Fruit fly (Drosophila melanogaster): ENCODE data around the gene CG32280.

The CG32280 gene

DNA sequence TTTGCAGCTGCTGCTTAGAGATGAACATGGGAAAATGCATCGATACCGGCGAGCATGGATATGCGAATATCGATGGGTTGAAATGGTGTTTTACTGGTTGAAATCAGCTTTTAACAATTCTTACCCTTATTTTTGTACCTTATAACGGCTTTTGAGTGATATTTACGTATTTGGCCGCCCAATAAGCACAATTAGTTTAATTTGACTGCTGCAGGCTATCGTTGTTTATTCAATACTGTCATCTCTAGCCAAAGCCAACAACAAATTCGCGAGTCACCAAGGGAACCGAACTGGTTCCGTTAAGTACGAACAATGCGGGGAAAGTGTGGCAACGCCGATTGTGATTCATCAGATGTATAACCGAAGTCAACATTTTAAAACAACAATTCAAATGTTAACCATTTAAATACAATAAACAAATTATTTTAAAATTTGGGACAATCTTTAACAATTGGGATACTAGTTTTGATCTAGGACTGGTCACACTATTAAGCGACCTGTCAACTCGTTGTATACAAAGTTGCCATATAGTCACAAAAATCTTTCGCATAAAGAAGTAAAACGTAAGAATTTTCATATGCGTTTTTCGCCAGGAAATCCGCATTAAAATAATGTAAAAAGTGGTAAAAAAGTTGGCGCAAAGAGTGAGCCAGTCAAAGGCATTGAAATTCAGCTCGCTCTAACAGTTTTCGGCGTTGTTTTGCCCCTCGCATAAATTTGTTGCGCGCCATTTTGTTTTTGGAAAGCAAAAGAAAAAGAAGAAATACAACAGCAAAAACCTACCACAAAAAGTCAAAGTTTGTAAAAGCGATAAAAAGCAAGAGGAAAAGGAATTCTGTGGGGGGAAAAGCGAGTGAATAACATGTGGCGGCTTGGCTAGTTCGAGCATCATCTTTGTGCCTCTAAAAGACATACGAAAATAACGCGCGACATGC is 16.6 kb upstream of the CG32280 start, which contains the start of the genes Usp5 and BtbVII:
Gene Usp5, minus strand, starts transcription at position 234 of the 935 bp plus-strand sequence.
Gene BtbVII, plus strand, starts transcription at position 522 of the 935 bp plus-strand sequence.
- TF ChIP-seq psq (optimal IDR thresholded peaks at IDR 0.05) (no peak), h (optimal IDR thresholded peaks at IDR 0.05) (no peak), ttk (optimal IDR thresholded peaks at IDR 0.05) (no peak), Myc (optimal IDR thresholded peaks at IDR 0.05) (no peak), Sin3A (optimal IDR thresholded peaks at IDR 0.05) (no peak), insv (optimal IDR thresholded peaks at IDR 0.05) (no peak)

- TF ChIP-seq insv (optimal IDR thresholded peaks at IDR 0.05) (no peak), ttk (optimal IDR thresholded peaks at IDR 0.05) (no peak), psq (optimal IDR thresholded peaks at IDR 0.05) (no peak), h (optimal IDR thresholded peaks at IDR 0.05) (no peak), Myc (optimal IDR thresholded peaks at IDR 0.05) (no peak), Sin3A (optimal IDR thresholded peaks at IDR 0.05) (no peak)
Measured at dm6 chr3L:3149060-3149872, 15.7 kb upstream of the CG32280 start.

DNA sequence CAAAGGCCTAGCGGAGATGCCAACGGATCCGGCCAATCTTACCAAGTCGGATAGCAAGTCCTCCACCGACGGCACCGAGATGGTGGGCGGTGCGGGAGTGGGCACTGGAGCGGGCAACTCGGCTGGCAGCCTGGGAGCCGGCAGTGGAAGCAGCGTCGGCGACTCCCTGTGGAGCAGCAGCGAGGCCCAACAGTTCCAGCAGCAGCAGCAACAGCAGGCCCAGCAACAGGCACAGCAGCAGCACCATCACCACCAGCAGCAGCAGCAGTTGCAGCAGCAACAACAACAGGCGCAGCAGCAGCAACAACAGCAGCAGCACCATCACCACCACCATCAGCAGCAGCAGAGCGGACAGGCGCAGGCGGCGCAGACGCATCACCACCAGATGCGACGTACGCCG is 14.6 kb upstream of the CG32280 start:
- no peak for TF ChIP-seq Myc (optimal IDR thresholded peaks at IDR 0.05)
- no peak for TF ChIP-seq Sin3A (optimal IDR thresholded peaks at IDR 0.05)
- no peak for TF ChIP-seq ttk (optimal IDR thresholded peaks at IDR 0.05)
- no peak for TF ChIP-seq h (optimal IDR thresholded peaks at IDR 0.05)
- no peak for TF ChIP-seq insv (optimal IDR thresholded peaks at IDR 0.05)
- no peak for TF ChIP-seq psq (optimal IDR thresholded peaks at IDR 0.05)

dm6 chr3L:3157651-3158050 is 7.3 kb upstream of the CG32280 start:
- TF ChIP-seq h (optimal IDR thresholded peaks at IDR 0.05) (no peak), psq (optimal IDR thresholded peaks at IDR 0.05) (no peak), insv (optimal IDR thresholded peaks at IDR 0.05) (no peak)

DNA sequence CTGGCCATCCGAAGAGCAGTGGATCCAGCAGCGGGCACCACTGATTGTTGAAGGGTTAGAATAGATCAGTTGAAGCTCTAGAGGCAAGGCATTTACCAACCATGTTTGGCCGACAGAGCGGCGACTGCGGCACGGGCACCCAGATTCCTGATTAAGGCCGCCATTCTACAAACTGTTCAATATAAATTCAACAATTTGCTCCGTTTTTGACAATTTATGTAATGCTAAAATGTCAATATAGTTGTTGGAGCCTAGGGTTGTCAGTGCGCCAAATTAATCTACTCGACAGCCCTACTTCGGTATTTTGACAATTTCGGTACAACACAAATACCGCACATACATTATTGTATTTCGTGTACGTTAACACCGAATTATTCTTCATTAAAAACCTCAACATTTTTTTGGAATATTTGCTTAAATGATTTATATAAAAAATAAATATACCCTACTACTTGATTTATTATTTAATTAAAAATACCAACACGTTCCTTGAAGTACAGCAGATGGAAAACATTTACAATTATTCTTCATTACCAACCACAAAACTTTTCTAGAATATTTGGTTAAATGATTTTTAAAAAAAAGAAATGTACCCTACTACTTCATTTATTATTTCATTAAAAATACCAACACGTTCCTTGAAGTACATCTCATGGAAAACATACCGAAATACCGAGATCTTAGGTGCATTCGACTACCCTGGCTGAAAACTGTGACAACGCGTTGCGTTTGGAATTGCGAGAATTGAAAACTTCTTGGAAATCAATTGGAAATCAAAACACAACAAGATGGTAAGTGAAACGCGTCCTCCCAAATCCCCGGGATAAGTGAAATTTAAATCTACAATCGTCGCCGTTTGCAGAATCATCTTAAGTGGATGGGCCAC is 5.4 kb upstream of the CG32280 start, which contains the start of the genes ND-30 and CG15812:
Gene ND-30, minus strand, starts transcription at position 270 of the 886 bp plus-strand sequence.
Gene CG15812, plus strand, starts transcription at position 683 of the 886 bp plus-strand sequence.
- TF ChIP-seq psq (optimal IDR thresholded peaks at IDR 0.05): no peak
- TF ChIP-seq h (optimal IDR thresholded peaks at IDR 0.05): peak; percentile 37
- no peak for TF ChIP-seq ttk (optimal IDR thresholded peaks at IDR 0.05)

- TF ChIP-seq Sin3A (optimal IDR thresholded peaks at IDR 0.05) (no peak), ttk (optimal IDR thresholded peaks at IDR 0.05) (no peak), h (optimal IDR thresholded peaks at IDR 0.05) (no peak), psq (optimal IDR thresholded peaks at IDR 0.05) (no peak), insv (optimal IDR thresholded peaks at IDR 0.05) (no peak), Myc (optimal IDR thresholded peaks at IDR 0.05) (no peak)
Measured at dm6 chr3L:3161968-3162367, 3.0 kb upstream of the CG32280 start, which contains the start of gene rasp. rasp (plus strand) TSS chr3L:3162180.

DNA sequence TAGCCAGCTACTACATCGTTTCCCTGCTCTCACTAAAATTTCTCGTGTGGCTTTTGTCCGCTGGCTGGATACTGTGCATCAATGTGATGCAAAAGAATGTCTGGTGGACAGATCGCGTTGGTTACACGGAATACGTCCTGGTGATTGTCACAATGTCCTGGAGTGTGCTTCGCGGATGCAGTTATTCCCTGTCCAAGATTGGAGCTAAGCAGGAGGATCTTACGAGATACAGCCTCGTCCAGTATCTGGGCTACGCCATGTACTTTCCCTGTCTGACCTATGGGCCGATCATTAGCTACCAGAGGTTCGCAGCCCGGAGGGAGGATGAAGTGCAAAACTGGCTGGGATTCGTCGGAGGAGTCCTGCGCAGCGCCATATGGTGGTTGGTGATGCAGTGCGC is 2.4 kb upstream of the CG32280 start:
- TF ChIP-seq ttk (optimal IDR thresholded peaks at IDR 0.05): peak; percentile 95
- TF ChIP-seq psq (optimal IDR thresholded peaks at IDR 0.05): no peak

DNA sequence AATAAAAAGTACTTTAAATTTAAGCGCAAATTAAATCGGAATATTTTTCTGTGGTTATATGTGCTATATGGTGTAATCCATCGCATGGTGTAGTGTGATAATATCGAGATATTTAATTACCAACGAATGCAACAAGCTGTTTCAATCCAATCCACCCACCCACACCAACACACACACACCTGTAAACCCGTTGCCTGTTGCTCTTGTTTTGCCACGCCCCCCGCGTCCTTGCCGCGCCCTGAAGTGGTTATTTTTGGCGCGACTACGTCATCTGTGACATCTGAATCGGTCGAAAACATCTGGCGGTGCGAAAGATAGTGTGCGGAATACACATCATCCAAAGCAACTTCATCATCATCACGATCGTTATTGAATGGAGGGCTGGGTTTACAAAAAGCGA is 418 bp downstream of the CG32280 start:
- TF ChIP-seq psq (optimal IDR thresholded peaks at IDR 0.05) (no peak), h (optimal IDR thresholded peaks at IDR 0.05) (no peak), Sin3A (optimal IDR thresholded peaks at IDR 0.05) (no peak), ttk (optimal IDR thresholded peaks at IDR 0.05) (no peak), insv (optimal IDR thresholded peaks at IDR 0.05) (no peak), Myc (optimal IDR thresholded peaks at IDR 0.05) (no peak)

- TF ChIP-seq Myc (optimal IDR thresholded peaks at IDR 0.05) (no peak), insv (optimal IDR thresholded peaks at IDR 0.05) (no peak), ttk (optimal IDR thresholded peaks at IDR 0.05) (no peak), Sin3A (optimal IDR thresholded peaks at IDR 0.05) (no peak), psq (optimal IDR thresholded peaks at IDR 0.05) (no peak), h (optimal IDR thresholded peaks at IDR 0.05) (no peak)
Measured at dm6 chr3L:3166200-3166695, 1.3 kb downstream of the CG32280 start, which contains the start of gene Asciz. Asciz (minus strand) TSS chr3L:3166250.

DNA sequence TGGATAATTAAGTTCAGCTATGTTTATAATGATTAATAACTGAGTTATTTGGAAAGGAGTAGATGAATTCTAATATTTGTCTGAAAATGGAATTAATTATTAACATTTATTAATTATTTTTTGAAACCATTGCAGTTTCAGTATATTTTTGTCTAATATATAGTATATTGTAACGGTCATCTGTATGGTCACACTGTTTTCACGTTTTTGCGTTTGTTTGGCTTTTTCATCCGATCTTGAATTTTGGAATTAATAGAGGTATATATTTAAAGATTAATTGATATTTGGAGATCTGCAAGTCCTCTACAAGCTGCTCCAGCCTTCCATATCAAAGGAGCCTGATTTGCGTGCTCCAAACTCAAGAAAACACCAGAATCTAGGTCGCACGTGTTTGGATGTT is 4.1 kb downstream of the CG32280 start, which contains the start of the genes CG32278 and CG32281:
Gene CG32278, plus strand, starts transcription at position 180 of the 400 bp plus-strand sequence.
Gene CG32281, plus strand, starts transcription at position 269 of the 400 bp plus-strand sequence.
- TF ChIP-seq Myc (optimal IDR thresholded peaks at IDR 0.05): no peak
- TF ChIP-seq h (optimal IDR thresholded peaks at IDR 0.05): no peak
- TF ChIP-seq insv (optimal IDR thresholded peaks at IDR 0.05): no peak
- no peak for TF ChIP-seq ttk (optimal IDR thresholded peaks at IDR 0.05)
- TF ChIP-seq Sin3A (optimal IDR thresholded peaks at IDR 0.05): no peak
- TF ChIP-seq psq (optimal IDR thresholded peaks at IDR 0.05): no peak

DNA sequence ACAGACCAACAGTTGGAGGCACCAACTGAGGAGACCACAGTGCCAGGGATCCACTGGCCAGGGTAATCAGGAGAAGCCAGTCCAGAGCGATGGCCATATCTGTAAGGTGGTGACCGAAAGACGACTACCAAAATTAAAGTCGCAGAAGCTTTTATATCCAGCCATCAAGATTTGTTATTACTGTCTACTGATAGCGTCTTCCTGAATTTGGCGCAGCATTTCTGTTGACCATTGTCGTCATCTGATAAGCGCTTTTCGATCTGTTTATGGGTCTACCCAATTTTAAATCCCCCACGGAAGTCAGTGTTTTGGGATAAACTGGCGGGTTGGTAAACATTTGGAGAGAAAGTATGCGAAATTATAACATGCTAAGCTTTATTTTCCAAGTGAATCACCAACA is 7.5 kb downstream of the CG32280 start, which contains the start of gene CG14963:
Gene CG14963, minus strand, starts transcription at position 101 of the 400 bp plus-strand sequence.
- no peak for TF ChIP-seq Sin3A (optimal IDR thresholded peaks at IDR 0.05)
- TF ChIP-seq insv (optimal IDR thresholded peaks at IDR 0.05): no peak
- no peak for TF ChIP-seq ttk (optimal IDR thresholded peaks at IDR 0.05)
- no peak for TF ChIP-seq Myc (optimal IDR thresholded peaks at IDR 0.05)
- TF ChIP-seq h (optimal IDR thresholded peaks at IDR 0.05): no peak
- TF ChIP-seq psq (optimal IDR thresholded peaks at IDR 0.05): no peak

Measured in Kc167 (cell line).